Worm (Caenorhabditis elegans) whole organism, L3 larva: ENCODE measurements around the gene alp-1.

Source experiments
- R02D3.7 ChIP-seq: fragments of 150-350 bp; optimal IDR thresholded peaks from 2 replicates; lab custom pipeline; 2014; ENCODE audit warnings: missing biosample characterization, missing genetic modification characterization
- ama-1 ChIP-seq: fragments of 150-350 bp; optimal IDR thresholded peaks from 2 replicates; lab custom pipeline; 2018
- ceh-82 ChIP-seq: fragments of 150-350 bp; optimal IDR thresholded peaks from 2 replicates; lab custom pipeline; 2014; ENCODE audit warnings: missing biosample characterization, missing genetic modification characterization
- egl-27 ChIP-seq: sonication (generic microtip); optimal IDR thresholded peaks from 4 replicates; lab custom pipeline; 2017; ENCODE audit warnings: missing biosample characterization, missing genetic modification reagents, missing genetic modification characterization
- elt-3 ChIP-seq, 3 experiments: fragments of 150-350 bp in 1 of 3; sonication (generic microtip) in 2 of 3; optimal IDR thresholded peaks; 2 replicates in 2 of 3; 4 replicates in 1 of 3; lab custom pipeline; 2014 to 2017; ENCODE audit warnings: missing biosample characterization in 3 of 3, missing genetic modification characterization in 3 of 3
- nfya-1 ChIP-seq: sonication (generic microtip); optimal IDR thresholded peaks from 2 replicates; lab custom pipeline; 2017; ENCODE audit warnings: missing genetic modification characterization, mild to moderate bottlenecking, missing compliant biosample characterization, antibody characterized with exemption, moderate library complexity; ENCODE audit not compliant: insufficient read depth
- nhr-237 ChIP-seq: fragments of 150-350 bp; optimal IDR thresholded peaks from 2 replicates; lab custom pipeline; 2014; ENCODE audit warnings: missing biosample characterization, missing genetic modification characterization
- snpc-4 ChIP-seq: fragments of 150-350 bp; optimal IDR thresholded peaks from 2 replicates; lab custom pipeline; 2014; ENCODE audit warnings: missing biosample characterization, missing genetic modification characterization
- ztf-11 ChIP-seq: fragments of 150-350 bp; optimal IDR thresholded peaks from 2 replicates; lab custom pipeline; 2014; ENCODE audit warnings: missing biosample characterization, missing genetic modification characterization

DNA sequence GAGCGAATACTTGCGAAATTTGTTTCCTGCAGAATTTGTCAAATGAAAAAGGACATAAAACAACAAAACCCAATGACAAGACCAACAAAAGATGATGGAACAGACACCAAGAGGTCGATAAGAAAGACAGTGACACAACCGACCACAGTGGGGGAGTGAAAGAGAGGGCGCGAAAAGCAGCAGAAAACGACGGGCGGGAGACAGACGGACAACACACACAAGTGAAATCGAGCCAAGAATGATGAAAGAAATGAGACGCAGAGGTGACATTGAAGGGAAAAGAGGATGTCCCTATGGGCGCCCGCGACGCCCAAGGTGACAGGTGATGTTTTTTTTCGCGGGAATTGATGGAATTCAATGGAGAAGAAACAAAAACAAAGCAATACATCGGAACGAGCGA, 13.8 kb downstream of the alp-1 start:
- TF ChIP-seq ztf-11 (tag; lab: Kevin White, UChicago): no peak
- no peak for TF ChIP-seq ceh-82 (tag; lab: Kevin White, UChicago)
- no peak for TF ChIP-seq egl-27 (tag; lab: Kevin White, UChicago)
- TF ChIP-seq R02D3.7 (tag; lab: Kevin White, UChicago): no peak
- peak; percentile 57 for TF ChIP-seq ama-1
- peak; percentile 50 for TF ChIP-seq snpc-4 (tag; lab: Kevin White, UChicago)
- no peak for TF ChIP-seq nhr-237
- TF ChIP-seq elt-3 (tag; optimal IDR thresholded peaks at IDR 0.05; lab: Kevin White, UChicago): no peak
- TF ChIP-seq nfya-1 (tag; lab: Kevin White, UChicago): peak; percentile 53
